Worm (Caenorhabditis elegans) whole organism, midembryonic: ENCODE results near the gene sru-1.

Experiments
- T22C8.4 ChIP-seq: fragments of 200-800 bp; sonication (Bioruptor generic); IDR thresholded peaks from 2 replicates; pipeline ENCODE4 v1.3.6; 2022; ENCODE audit warnings: missing genetic modification characterization, missing compliant biosample characterization
- cog-1 ChIP-seq: sonication (generic microtip); optimal IDR thresholded peaks from 2 replicates; lab custom pipeline; 2016; ENCODE audit warnings: missing genetic modification characterization, missing compliant biosample characterization
- flt-1 ChIP-seq: fragments of 200-800 bp; sonication (Bioruptor generic); IDR thresholded peaks from 2 replicates; pipeline ENCODE4 v1.3.6; 2022; ENCODE audit warnings: missing genetic modification characterization, missing compliant biosample characterization
- klf-2 ChIP-seq: fragments of 200-800 bp; sonication (Bioruptor generic); conservative IDR thresholded peaks from 2 replicates; pipeline ENCODE4 v1.3.6; 2022; ENCODE audit warnings: missing genetic modification reagents, missing genetic modification characterization, missing compliant biosample characterization
- med-1 ChIP-seq: sonication (generic microtip); optimal IDR thresholded peaks from 2 replicates; lab custom pipeline; 2017; ENCODE audit warnings: missing genetic modification characterization, mild to moderate bottlenecking, missing compliant biosample characterization, antibody characterized with exemption, missing genetic modification reagents; ENCODE audit not compliant: insufficient read depth
- ref-1 ChIP-seq: fragments of 200-800 bp; sonication (Bioruptor generic); conservative IDR thresholded peaks from 2 replicates; pipeline ENCODE4 v1.3.6; 2022; ENCODE audit warnings: missing genetic modification reagents, missing genetic modification characterization, missing compliant biosample characterization
- tab-1 ChIP-seq: fragments of 200-800 bp; sonication (Bioruptor generic); IDR thresholded peaks from 2 replicates; pipeline ENCODE4 v1.3.6; 2022; ENCODE audit warnings: missing genetic modification characterization, missing compliant biosample characterization
- ztf-23 ChIP-seq: fragments of 200-800 bp; sonication (Bioruptor generic); IDR thresholded peaks from 2 replicates; pipeline ENCODE4 v1.3.6; 2022; ENCODE audit warnings: missing genetic modification reagents, missing genetic modification characterization, missing compliant biosample characterization
- ztf-29 ChIP-seq: fragments of 200-800 bp; sonication (Bioruptor generic); IDR thresholded peaks from 2 replicates; pipeline ENCODE4 v1.3.6; 2022; ENCODE audit warnings: missing genetic modification reagents, missing genetic modification characterization, missing compliant biosample characterization

Gene sru-1

ce11 chrIV:9485972-9486371 is 2.4 kb upstream of the sru-1 start, which contains the start of gene sru-2:
TSS of gene sru-2 (plus strand) at chrIV:9486272.
- TF ChIP-seq flt-1 (no peak), ztf-29 (GFP tag; lab: Robert Waterston, UW) (no peak), med-1 (GFP tag; lab: Kevin White, UChicago) (no peak), ztf-23 (GFP tag; lab: Robert Waterston, UW) (no peak), T22C8.4 (GFP tag; lab: Robert Waterston, UW) (no peak), tab-1 (no peak), ref-1 (GFP tag; lab: Robert Waterston, UW) (no peak), cog-1 (tag; lab: Kevin White, UChicago) (no peak), klf-2 (GFP tag; lab: Robert Waterston, UW) (no peak)

DNA sequence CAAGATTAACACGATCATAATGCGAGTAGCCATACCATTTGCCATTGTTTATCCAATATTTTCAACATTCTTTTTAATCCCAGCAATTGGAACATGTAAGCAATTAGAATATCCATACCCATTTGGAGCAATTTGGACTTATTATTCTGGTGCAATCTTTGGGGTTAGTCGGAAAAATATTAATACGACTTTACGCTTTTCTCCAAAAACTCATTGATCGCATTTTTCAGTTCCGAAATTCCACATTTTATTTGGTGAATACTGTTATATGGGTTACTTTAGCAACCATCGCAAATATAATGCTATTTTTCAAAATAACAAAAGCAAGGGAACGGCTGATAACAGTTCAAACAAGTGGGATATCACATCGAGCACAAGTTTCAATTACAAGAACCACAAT is 1.6 kb upstream of the sru-1 start:
- no peak for TF ChIP-seq ref-1 (GFP tag; lab: Robert Waterston, UW)
- no peak for TF ChIP-seq tab-1
- no peak for TF ChIP-seq med-1 (GFP tag; lab: Kevin White, UChicago)
- no peak for TF ChIP-seq ztf-23 (GFP tag; lab: Robert Waterston, UW)
- no peak for TF ChIP-seq T22C8.4 (GFP tag; lab: Robert Waterston, UW)
- no peak for TF ChIP-seq klf-2 (GFP tag; lab: Robert Waterston, UW)
- TF ChIP-seq ztf-29 (GFP tag; lab: Robert Waterston, UW) = no peak
- no peak for TF ChIP-seq flt-1
- no peak for TF ChIP-seq cog-1 (tag; lab: Kevin White, UChicago)

DNA sequence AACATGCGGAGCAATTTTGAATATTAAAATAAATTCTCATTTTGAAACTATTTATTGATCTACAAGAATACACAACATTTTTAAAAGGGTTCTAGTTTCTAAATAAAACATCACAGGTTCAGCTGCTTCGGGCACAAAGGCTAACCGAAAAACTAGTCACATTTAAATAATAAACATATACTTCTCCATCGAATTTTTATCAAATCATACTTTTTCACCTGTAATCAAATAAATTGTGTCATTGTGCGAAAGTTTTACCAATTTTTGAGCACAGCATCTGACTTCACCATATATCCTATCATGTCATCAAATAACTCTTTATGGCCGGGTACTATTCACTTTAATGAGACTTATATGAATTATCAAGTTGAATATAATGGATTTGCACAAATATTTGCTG is 1.9 kb downstream of the sru-1 start, which contains the start of gene sru-6:
sru-6 (plus strand) TSS at position 301 of the 400 bp plus-strand sequence.
- TF ChIP-seq cog-1 (tag; lab: Kevin White, UChicago) = no peak
- TF ChIP-seq ref-1 (GFP tag; lab: Robert Waterston, UW) = no peak
- no peak for TF ChIP-seq med-1 (GFP tag; lab: Kevin White, UChicago)
- no peak for TF ChIP-seq ztf-23 (GFP tag; lab: Robert Waterston, UW)
- no peak for TF ChIP-seq klf-2 (GFP tag; lab: Robert Waterston, UW)
- no peak for TF ChIP-seq tab-1
- no peak for TF ChIP-seq ztf-29 (GFP tag; lab: Robert Waterston, UW)
- no peak for TF ChIP-seq flt-1
- no peak for TF ChIP-seq T22C8.4 (GFP tag; lab: Robert Waterston, UW)

DNA sequence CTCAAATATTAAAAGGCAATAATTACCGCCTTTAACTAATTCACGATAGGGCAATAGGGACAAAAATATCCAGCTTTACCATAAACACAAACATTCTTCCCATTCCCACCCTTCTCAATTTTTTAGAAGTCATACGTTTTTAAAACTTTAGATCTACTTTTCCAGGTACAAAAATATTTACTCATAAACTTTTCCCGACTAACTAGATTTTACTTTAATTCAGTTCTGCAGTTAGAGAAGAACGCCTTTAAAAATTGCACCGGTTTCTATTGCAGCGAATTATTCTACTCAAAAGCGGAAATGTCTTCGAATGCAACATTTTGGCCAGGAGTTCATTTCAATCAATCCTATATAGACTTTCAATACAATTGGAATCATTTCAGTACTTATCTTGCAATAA is 7.9 kb downstream of the sru-1 start, which contains the start of gene sru-3:
sru-3 (plus strand) TSS at position 301 of the 400 bp plus-strand sequence.
- TF ChIP-seq ref-1 (GFP tag; lab: Robert Waterston, UW) (no peak), flt-1 (no peak), ztf-23 (GFP tag; lab: Robert Waterston, UW) (no peak), med-1 (GFP tag; lab: Kevin White, UChicago) (no peak), cog-1 (tag; lab: Kevin White, UChicago) (no peak), klf-2 (GFP tag; lab: Robert Waterston, UW) (no peak), tab-1 (no peak), T22C8.4 (GFP tag; lab: Robert Waterston, UW) (no peak), ztf-29 (GFP tag; lab: Robert Waterston, UW) (no peak)

DNA sequence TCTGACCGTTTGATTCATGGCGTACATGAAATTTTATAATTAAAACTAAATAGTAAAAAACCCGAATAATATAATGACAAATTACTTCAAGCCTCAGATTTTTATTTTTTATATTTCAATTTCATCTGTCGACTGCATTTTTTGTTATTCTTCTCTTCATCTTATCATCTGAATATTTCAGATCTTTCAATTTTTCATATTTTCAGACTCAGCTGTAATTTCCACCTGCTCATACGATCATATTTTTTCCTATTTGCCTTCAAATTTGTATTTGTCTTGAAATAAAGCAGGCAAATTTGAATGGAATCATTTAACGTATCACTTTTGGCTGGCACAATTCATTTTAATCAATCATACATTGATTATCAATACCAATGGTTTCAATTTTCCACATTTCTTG is 9.7 kb downstream of the sru-1 start, which contains the start of gene sru-4:
sru-4 (plus strand) TSS at position 301 of the 400 bp plus-strand sequence.
- TF ChIP-seq cog-1 (tag; lab: Kevin White, UChicago) (no peak), flt-1 (no peak), tab-1 (no peak), ztf-29 (GFP tag; lab: Robert Waterston, UW) (no peak), med-1 (GFP tag; lab: Kevin White, UChicago) (no peak), ref-1 (GFP tag; lab: Robert Waterston, UW) (no peak), T22C8.4 (GFP tag; lab: Robert Waterston, UW) (no peak), klf-2 (GFP tag; lab: Robert Waterston, UW) (no peak), ztf-23 (GFP tag; lab: Robert Waterston, UW) (no peak)

ce11 chrIV:9499636-9500035 is 11.2 kb downstream of the sru-1 start:
- no peak for TF ChIP-seq tab-1

DNA sequence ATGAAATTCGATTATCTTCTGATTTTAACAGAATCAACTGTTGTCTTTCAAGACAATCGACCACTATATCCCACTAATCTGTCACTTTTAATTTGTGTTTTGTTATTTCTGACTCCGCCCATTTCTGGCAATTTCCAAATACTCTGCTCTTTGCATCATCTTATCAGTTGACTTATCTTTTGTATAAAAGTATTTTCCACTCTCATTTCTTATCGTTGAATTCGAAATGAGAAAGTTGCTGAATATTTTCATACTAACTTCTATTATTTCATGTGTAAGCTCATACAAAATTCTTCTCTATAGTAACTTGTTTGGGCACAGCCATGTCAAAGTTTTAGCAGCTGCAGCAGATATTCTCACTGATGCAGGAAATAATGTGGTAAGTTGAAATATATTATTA is 11.7 kb downstream of the sru-1 start, which contains the start of gene ugt-21:
ugt-21 (plus strand) TSS at position 212 of the 400 bp plus-strand sequence.
- TF ChIP-seq ztf-23 (GFP tag; lab: Robert Waterston, UW) (no peak), klf-2 (GFP tag; lab: Robert Waterston, UW) (no peak), flt-1 (no peak)

- no peak for TF ChIP-seq tab-1
- TF ChIP-seq ztf-29 (GFP tag; lab: Robert Waterston, UW) = no peak
- no peak for TF ChIP-seq ztf-23 (GFP tag; lab: Robert Waterston, UW)
- no peak for TF ChIP-seq med-1 (GFP tag; lab: Kevin White, UChicago)
- TF ChIP-seq cog-1 (tag; lab: Kevin White, UChicago) = no peak
- no peak for TF ChIP-seq klf-2 (GFP tag; lab: Robert Waterston, UW)
- no peak for TF ChIP-seq T22C8.4 (GFP tag; lab: Robert Waterston, UW)
Measured at ce11 chrIV:9506251-9506650, 17.8 kb downstream of the sru-1 start, which contains the start of gene ttr-9. TSS of gene ttr-9 (minus strand) at chrIV:9506351.

ce11 chrIV:9508612-9509011 is 20.2 kb downstream of the sru-1 start, which contains the start of gene ethe-1:
TSS of gene ethe-1 (minus strand) at chrIV:9508761.
- no peak for TF ChIP-seq T22C8.4 (GFP tag; lab: Robert Waterston, UW)
- no peak for TF ChIP-seq klf-2 (GFP tag; lab: Robert Waterston, UW)
- no peak for TF ChIP-seq ztf-29 (GFP tag; lab: Robert Waterston, UW)
- no peak for TF ChIP-seq ref-1 (GFP tag; lab: Robert Waterston, UW)
- TF ChIP-seq ztf-23 (GFP tag; lab: Robert Waterston, UW) = no peak

- TF ChIP-seq ztf-29 (GFP tag; lab: Robert Waterston, UW) = no peak
- TF ChIP-seq cog-1 (tag; lab: Kevin White, UChicago) = no peak
- TF ChIP-seq tab-1 = no peak
- TF ChIP-seq flt-1 = no peak
- no peak for TF ChIP-seq med-1 (GFP tag; lab: Kevin White, UChicago)
- no peak for TF ChIP-seq ztf-23 (GFP tag; lab: Robert Waterston, UW)
- TF ChIP-seq T22C8.4 (GFP tag; lab: Robert Waterston, UW) = no peak
Measured at ce11 chrIV:9510439-9510838, 22.0 kb downstream of the sru-1 start, which contains the start of gene C33A12.4. TSS of gene C33A12.4 (minus strand) at chrIV:9510569.
